Fruit fly (Drosophila melanogaster): Measurements from ENCODE around the gene CG10098.
A peak's percentile ranks its signal among the peaks of the same experiment; 100 is the strongest.

CG10098 gene

DNA sequence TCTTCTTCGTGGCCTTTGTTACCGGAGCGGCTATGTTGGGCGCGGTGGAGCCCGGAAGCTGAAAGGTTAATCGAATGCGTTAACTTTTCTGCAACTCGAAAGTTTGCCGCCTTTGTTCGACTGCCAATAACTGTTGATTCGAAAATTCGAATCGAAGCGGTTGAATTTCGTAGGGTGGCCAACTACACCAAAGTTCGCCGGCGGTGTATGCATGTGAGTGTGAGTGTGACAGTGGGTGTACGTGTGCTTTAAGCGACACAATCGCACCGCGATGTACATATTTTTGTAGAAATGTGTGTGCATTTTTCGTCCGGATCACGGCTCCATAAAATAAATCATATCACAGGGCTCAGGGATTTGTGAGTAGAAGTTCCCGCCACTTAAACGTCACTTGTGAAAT, 38.9 kb upstream of the CG10098 start (continued):
- TF ChIP-seq CG14667 (GFP tag; IDR thresholded peaks at IDR 0.05) = no peak
- no peak for TF ChIP-seq pfk (GFP tag; optimal IDR thresholded peaks at IDR 0.05)
- peak; percentile 28 for TF ChIP-seq CG4707 (GFP tag; optimal IDR thresholded peaks at IDR 0.05)
- TF ChIP-seq hb (GFP tag; IDR thresholded peaks at IDR 0.05; ENCODE audit: partially characterized antibody) = no peak
- no peak for TF ChIP-seq Usf (GFP tag; optimal IDR thresholded peaks at IDR 0.05)
- TF ChIP-seq z (GFP tag; IDR thresholded peaks at IDR 0.05) = no peak
- peak; percentile 22; the same call in 1 of the 2 replicates for TF ChIP-seq CG13287 (GFP tag; IDR thresholded peaks at IDR 0.05; ENCODE audit: partially characterized antibody)
- TF ChIP-seq GATAe (GFP tag; conservative IDR thresholded peaks at IDR 0.05) = no peak
- 0 out of 3 replicates have a peak, but pooled peaks have one; percentile 3 for TF ChIP-seq Opbp (GFP tag; IDR thresholded peaks at IDR 0.05; ENCODE audit: partially characterized antibody)
- TF ChIP-seq CG13123 (GFP tag; optimal IDR thresholded peaks at IDR 0.05) = no peak
- no peak for TF ChIP-seq CG8290 (GFP tag; optimal IDR thresholded peaks at IDR 0.05)
- no peak for TF ChIP-seq CG8290 (tag; optimal IDR thresholded peaks at IDR 0.05)
- no peak for TF ChIP-seq ash1 (GFP tag; optimal IDR thresholded peaks at IDR 0.05)
- peak; percentile 4 for TF ChIP-seq mirr (GFP tag; optimal IDR thresholded peaks at IDR 0.05)
- TF ChIP-seq H2.0 (GFP tag; IDR thresholded peaks at IDR 0.05) = no peak
- TF ChIP-seq CG18476 (GFP tag; optimal IDR thresholded peaks at IDR 0.05) = no peak
- peak; percentile 8 for TF ChIP-seq CG12659 (GFP tag; optimal IDR thresholded peaks at IDR 0.05)
- no peak for TF ChIP-seq zf30C (GFP tag; optimal IDR thresholded peaks at IDR 0.05)
- TF ChIP-seq cg (GFP tag; optimal IDR thresholded peaks at IDR 0.05) = peak; percentile 84
- TF ChIP-seq eve (GFP tag; optimal IDR thresholded peaks at IDR 0.05) = no peak
- TF ChIP-seq ewg (GFP tag; optimal IDR thresholded peaks at IDR 0.05) = no peak
- TF ChIP-seq nerfin-2 (GFP tag; IDR thresholded peaks at IDR 0.05; ENCODE audit: partially characterized antibody) = no peak
- no peak for TF ChIP-seq unc-4 (GFP tag; IDR thresholded peaks at IDR 0.05; ENCODE audit: partially characterized antibody)
- no peak for TF ChIP-seq mam (GFP tag; optimal IDR thresholded peaks at IDR 0.05)
- TF ChIP-seq Rfx (GFP tag; IDR thresholded peaks at IDR 0.05) = 0 out of 2 replicates have a peak, but pooled peaks have one; percentile 33
- peak; percentile 74 for TF ChIP-seq sr (GFP tag; IDR thresholded peaks at IDR 0.05)
- TF ChIP-seq CG30431 (GFP tag; optimal IDR thresholded peaks at IDR 0.05) = no peak
- TF ChIP-seq CG8281 (tag; optimal IDR thresholded peaks at IDR 0.05) = no peak
- 0 out of 3 replicates have a peak, but pooled peaks have one; percentile 27 for TF ChIP-seq row (GFP tag; IDR thresholded peaks at IDR 0.05)
- peak; percentile 80 for TF ChIP-seq Myb (GFP tag; optimal IDR thresholded peaks at IDR 0.05)
- peak; percentile 84 for TF ChIP-seq E2f2 (GFP tag; IDR thresholded peaks at IDR 0.05)
- peak; percentile 67 for TF ChIP-seq CG3995 (GFP tag; optimal IDR thresholded peaks at IDR 0.05)
- no peak for TF ChIP-seq Gug (GFP tag; IDR thresholded peaks at IDR 0.05)
- peak; percentile 39; the same call in 1 of the 2 replicates for TF ChIP-seq ranshi (GFP tag; IDR thresholded peaks at IDR 0.05)
- TF ChIP-seq sug (tag; optimal IDR thresholded peaks at IDR 0.05) = peak; percentile 10
- no peak for TF ChIP-seq sd (tag; optimal IDR thresholded peaks at IDR 0.05)
- no peak for TF ChIP-seq CkIIα-i1 (GFP tag; IDR thresholded peaks at IDR 0.05)
- no peak for TF ChIP-seq CG8944 (GFP tag; optimal IDR thresholded peaks at IDR 0.05)
- TF ChIP-seq CG32767 (GFP tag; IDR thresholded peaks at IDR 0.05) = peak; percentile 41; the same call in 1 of the 2 replicates
- TF ChIP-seq stc (GFP tag; IDR thresholded peaks at IDR 0.05) = no peak
- peak; percentile 39 for TF ChIP-seq pzg (GFP tag; optimal IDR thresholded peaks at IDR 0.05)
- peak; percentile 5; the same call in 1 of the 3 replicates for TF ChIP-seq zfh1 (GFP tag; IDR thresholded peaks at IDR 0.05)
- TF ChIP-seq Asciz (GFP tag; optimal IDR thresholded peaks at IDR 0.05) = no peak
- TF ChIP-seq scrt (GFP tag; optimal IDR thresholded peaks at IDR 0.05) = peak; percentile 21
- no peak for TF ChIP-seq jigr1 (GFP tag; IDR thresholded peaks at IDR 0.05)
- TF ChIP-seq YL-1 (GFP tag; optimal IDR thresholded peaks at IDR 0.05) = peak; percentile 4
- no peak for TF ChIP-seq chinmo (GFP tag; IDR thresholded peaks at IDR 0.05; ENCODE audit: partially characterized antibody)
- no peak for TF ChIP-seq TFAM (GFP tag; optimal IDR thresholded peaks at IDR 0.05)
- no peak for TF ChIP-seq Vsx1 (GFP tag; optimal IDR thresholded peaks at IDR 0.05)
- 0 out of 2 replicates have a peak, but pooled peaks have one; percentile 22 for TF ChIP-seq sob (GFP tag; IDR thresholded peaks at IDR 0.05)
- TF ChIP-seq CG43689 (GFP tag; IDR thresholded peaks at IDR 0.05) = no peak
